Worm (Caenorhabditis elegans) whole organism, L1 larva: ENCODE data around the gene tsr-1.

ENCODE experiments used
- C34B4.2 ChIP-seq: sonication (generic microtip); optimal IDR thresholded peaks from 2 replicates; lab custom pipeline; 2017; ENCODE audit warnings: mild to moderate bottlenecking, missing genetic modification characterization, missing compliant biosample characterization
- Y116A8C.19 ChIP-seq: sonication (generic microtip); optimal IDR thresholded peaks from 2 replicates; lab custom pipeline; 2016; ENCODE audit warnings: missing compliant biosample characterization, missing genetic modification characterization, borderline replicate concordance
- aha-1 ChIP-seq: fragments of 150-350 bp; optimal IDR thresholded peaks from 2 replicates; lab custom pipeline; 2014; ENCODE audit warnings: missing biosample characterization, missing genetic modification characterization
- blmp-1 ChIP-seq: fragments of 150-350 bp; optimal IDR thresholded peaks from 2 replicates; lab custom pipeline; 2014; ENCODE audit warnings: missing biosample characterization, missing genetic modification characterization
- ceh-8 ChIP-seq: fragments of 200-800 bp; sonication (Bioruptor generic); optimal IDR thresholded peaks from 2 replicates; lab custom pipeline; 2018; ENCODE audit warnings: mild to moderate bottlenecking, missing genetic modification characterization, moderate library complexity, missing compliant biosample characterization
- dsc-1 ChIP-seq: sonication (generic microtip); optimal IDR thresholded peaks from 2 replicates; lab custom pipeline; 2016; ENCODE audit warnings: mild to moderate bottlenecking, missing genetic modification characterization, missing compliant biosample characterization
- efl-1 ChIP-seq, 4 experiments: fragments of 150-350 bp; optimal IDR thresholded peaks in 3 of 4; peaks in 1 of 4; 1 replicate in 1 of 4; 2 replicates in 3 of 4; lab custom pipeline; 2014; ENCODE audit warnings: missing biosample characterization in 2 of 4, missing genetic modification characterization in 2 of 4, missing genetic modification reagents in 2 of 4
- efl-3 ChIP-seq: fragments of 200-800 bp; sonication (Bioruptor generic); optimal IDR thresholded peaks from 2 replicates; lab custom pipeline; 2018; ENCODE audit warnings: mild to moderate bottlenecking, missing genetic modification characterization, missing compliant biosample characterization
- egl-13 ChIP-seq: sonication (generic microtip); optimal IDR thresholded peaks from 2 replicates; lab custom pipeline; 2016; ENCODE audit warnings: missing genotype, missing genetic modification reagents, missing genetic modification characterization, missing compliant biosample characterization
- elt-2 ChIP-seq: sonication (generic microtip); optimal IDR thresholded peaks from 2 replicates; lab custom pipeline; 2016; ENCODE audit warnings: missing genetic modification characterization, mild to moderate bottlenecking, inconsistent platforms, missing compliant biosample characterization, missing genetic modification reagents
- elt-3 ChIP-seq, 6 experiments: fragments of 150-350 bp in 1 of 6; sonication (generic microtip); optimal IDR thresholded peaks; 2 replicates each; lab custom pipeline; 2017 to 2018; ENCODE audit warnings: missing biosample characterization in 6 of 6, missing genetic modification characterization in 6 of 6, inconsistent platforms in 1 of 6
- ets-5 ChIP-seq: fragments of 200-800 bp; sonication (Bioruptor generic); IDR thresholded peaks from 2 replicates; pipeline ENCODE4 v1.3.6; 2022; ENCODE audit warnings: missing genetic modification characterization, missing compliant biosample characterization
- fkh-4 ChIP-seq: sonication (generic microtip); optimal IDR thresholded peaks from 2 replicates; lab custom pipeline; 2016; ENCODE audit warnings: missing compliant biosample characterization, missing genetic modification characterization, borderline replicate concordance
- fos-1 ChIP-seq: fragments of 150-350 bp; optimal IDR thresholded peaks from 2 replicates; lab custom pipeline; 2014; ENCODE audit warnings: missing biosample characterization, missing genetic modification characterization
- irx-1 ChIP-seq: sonication (generic microtip); optimal IDR thresholded peaks from 2 replicates; lab custom pipeline; 2016; ENCODE audit warnings: missing genetic modification characterization, missing compliant biosample characterization
- lin-14 ChIP-seq: fragments of 200-800 bp; sonication (Bioruptor generic); optimal IDR thresholded peaks from 2 replicates; lab custom pipeline; 2018; ENCODE audit warnings: mild to moderate bottlenecking, missing genetic modification characterization, moderate library complexity, missing compliant biosample characterization
- lin-39 ChIP-seq: fragments of 150-350 bp; optimal IDR thresholded peaks from 2 replicates; lab custom pipeline; 2014; ENCODE audit warnings: missing biosample characterization, missing genetic modification reagents, missing genetic modification characterization
- lsy-2 ChIP-seq, 2 experiments: fragments of 150-350 bp; optimal IDR thresholded peaks; 2 replicates each; lab custom pipeline; 2014; ENCODE audit warnings: missing biosample characterization in 2 of 2, missing genetic modification characterization in 2 of 2
- mep-1 ChIP-seq: fragments of 150-350 bp; optimal IDR thresholded peaks from 2 replicates; lab custom pipeline; 2014; ENCODE audit warnings: missing biosample characterization, missing genetic modification characterization
- nhr-20 ChIP-seq: sonication (generic microtip); optimal IDR thresholded peaks from 2 replicates; lab custom pipeline; 2016; ENCODE audit warnings: mild to moderate bottlenecking, missing genetic modification characterization, missing compliant biosample characterization
- nhr-237 ChIP-seq: fragments of 150-350 bp; optimal IDR thresholded peaks from 2 replicates; lab custom pipeline; 2014; ENCODE audit warnings: missing biosample characterization, missing genetic modification characterization
- nhr-28 ChIP-seq: fragments of 150-350 bp; optimal IDR thresholded peaks from 2 replicates; lab custom pipeline; 2014; ENCODE audit warnings: missing biosample characterization, missing genetic modification characterization
- nhr-71 ChIP-seq: sonication (generic microtip); optimal IDR thresholded peaks from 2 replicates; lab custom pipeline; 2016; ENCODE audit warnings: mild to moderate bottlenecking, missing genetic modification characterization, moderate library complexity, missing compliant biosample characterization
- nhr-76 ChIP-seq: sonication (generic microtip); optimal IDR thresholded peaks from 2 replicates; lab custom pipeline; 2017; ENCODE audit warnings: missing biosample characterization, missing genetic modification characterization
- nhr-77 ChIP-seq: fragments of 150-350 bp; optimal IDR thresholded peaks from 2 replicates; lab custom pipeline; 2014; ENCODE audit warnings: missing biosample characterization, missing genetic modification characterization
- nhr-84 ChIP-seq: sonication (generic microtip); optimal IDR thresholded peaks from 2 replicates; lab custom pipeline; 2017; ENCODE audit warnings: missing biosample characterization, missing genetic modification characterization
- nhr-85 ChIP-seq: sonication (generic microtip); peaks from one replicate; lab custom pipeline; 2016; ENCODE audit warnings: missing genetic modification characterization, inconsistent platforms, missing compliant biosample characterization
- nhr-90 ChIP-seq: sonication (generic microtip); optimal IDR thresholded peaks from 2 replicates; lab custom pipeline; 2016; ENCODE audit warnings: mild to moderate bottlenecking, missing genetic modification characterization, missing compliant biosample characterization; ENCODE audit not compliant: poor library complexity
- pax-3 ChIP-seq: fragments of 200-800 bp; sonication (Bioruptor generic); optimal IDR thresholded peaks from 2 replicates; lab custom pipeline; 2018; ENCODE audit warnings: mild to moderate bottlenecking, missing genetic modification characterization, moderate library complexity, missing compliant biosample characterization
- pqm-1 ChIP-seq: sonication (generic microtip); optimal IDR thresholded peaks from 3 replicates; lab custom pipeline; 2017; ENCODE audit warnings: missing biosample characterization, missing genetic modification characterization
- rnt-1 ChIP-seq: sonication (generic microtip); optimal IDR thresholded peaks from 2 replicates; lab custom pipeline; 2016; ENCODE audit warnings: mild to moderate bottlenecking, missing genetic modification characterization, moderate library complexity, missing compliant biosample characterization
- sptf-1 ChIP-seq: fragments of 150-350 bp; optimal IDR thresholded peaks from 2 replicates; lab custom pipeline; 2014; ENCODE audit warnings: missing biosample characterization, missing genetic modification characterization
- sup-37 ChIP-seq: fragments of 200-800 bp; sonication (Bioruptor generic); optimal IDR thresholded peaks from 2 replicates; lab custom pipeline; 2018; ENCODE audit warnings: mild to moderate bottlenecking, missing genetic modification characterization, missing compliant biosample characterization
- tbx-2 ChIP-seq: sonication (generic microtip); optimal IDR thresholded peaks from 2 replicates; lab custom pipeline; 2016; ENCODE audit warnings: missing genetic modification characterization, missing compliant biosample characterization
- unc-86 ChIP-seq: sonication (generic microtip); optimal IDR thresholded peaks from 2 replicates; lab custom pipeline; 2016; ENCODE audit warnings: missing genetic modification characterization, missing compliant biosample characterization
- unc-98 ChIP-seq: fragments of 200-800 bp; sonication (Bioruptor generic); IDR thresholded peaks from 2 replicates; pipeline ENCODE4 v1.3.6; 2022; ENCODE audit warnings: missing genetic modification characterization, missing compliant biosample characterization
- vab-15 ChIP-seq: sonication (generic microtip); optimal IDR thresholded peaks from 2 replicates; lab custom pipeline; 2017; ENCODE audit warnings: missing genotype, mild to moderate bottlenecking, missing genetic modification characterization, missing compliant biosample characterization
- ztf-11 ChIP-seq, 2 experiments: sonication (generic microtip); optimal IDR thresholded peaks; 2 replicates each; lab custom pipeline; 2016 to 2017; ENCODE audit warnings: missing genetic modification characterization in 2 of 2, missing biosample characterization in 1 of 2, missing compliant biosample characterization in 1 of 2

The tsr-1 gene

DNA sequence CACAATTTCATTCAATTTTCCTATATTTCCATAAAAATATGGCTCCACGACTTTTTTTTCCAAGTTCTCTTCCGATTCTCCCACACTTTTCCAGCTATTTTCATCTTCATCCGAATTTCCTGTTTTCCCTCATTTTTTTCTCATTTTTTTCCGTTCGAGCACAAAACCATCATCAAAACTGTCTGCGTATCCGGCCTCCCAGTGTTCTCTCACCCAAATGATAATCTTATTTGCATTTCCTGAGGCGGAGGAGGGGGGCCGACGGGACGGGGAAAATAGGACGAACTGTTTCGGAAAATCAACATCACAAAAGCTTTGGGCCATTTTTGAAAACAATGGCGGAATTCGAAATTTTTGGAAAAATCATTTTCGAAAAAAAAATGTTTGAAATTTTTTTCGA is 32.9 kb downstream of the tsr-1 start:
- TF ChIP-seq nhr-85 (tag; lab: Kevin White, UChicago) (no peak), nhr-71 (tag; lab: Kevin White, UChicago) (no peak), lin-39 (tag; lab: Kevin White, UChicago) (no peak), tbx-2 (no peak), nhr-28 (tag; lab: Kevin White, UChicago) (no peak), rnt-1 (tag; lab: Kevin White, UChicago) (no peak), sptf-1 (tag; lab: Kevin White, UChicago) (no peak), blmp-1 (tag; lab: Kevin White, UChicago) (no peak), mep-1 (tag; lab: Kevin White, UChicago) (no peak), C34B4.2 (tag; lab: Kevin White, UChicago) (no peak), irx-1 (tag; lab: Kevin White, UChicago) (no peak), ztf-11 (tag; optimal IDR thresholded peaks at IDR 0.05; lab: Kevin White, UChicago) (no peak), nhr-237 (tag; lab: Kevin White, UChicago) (no peak), vab-15 (tag; lab: Kevin White, UChicago) (no peak), ceh-8 (no peak), fos-1 (tag; lab: Kevin White, UChicago) (no peak), unc-98 (GFP tag; lab: Robert Waterston, UW) (no peak), unc-86 (tag; lab: Kevin White, UChicago) (no peak), nhr-84 (no peak)

DNA sequence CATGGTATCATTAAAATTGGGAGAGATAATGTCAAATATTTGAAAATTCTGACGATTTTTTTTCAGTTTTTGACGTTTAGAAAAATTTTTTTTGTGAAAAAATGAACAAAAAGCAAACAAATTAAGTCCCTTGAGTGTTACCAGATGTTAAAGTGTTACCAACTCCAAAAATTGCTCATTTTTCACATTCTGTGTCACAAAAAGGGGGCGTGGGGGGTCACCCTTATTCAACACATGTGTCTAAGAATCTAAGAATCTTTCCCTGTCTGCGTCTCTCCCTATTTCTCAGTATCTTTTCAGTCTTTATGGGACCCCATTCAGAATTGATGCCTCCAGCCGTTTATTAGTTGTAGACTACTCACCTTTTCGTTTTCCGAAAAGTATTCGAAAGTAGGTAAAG is 34.2 kb downstream of the tsr-1 start:
- no peak for TF ChIP-seq sup-37
- no peak for TF ChIP-seq Y116A8C.19
- no peak for TF ChIP-seq nhr-77
- TF ChIP-seq nhr-76 (tag; lab: Kevin White, UChicago), result no peak
- TF ChIP-seq pax-3, result no peak
- no peak for TF ChIP-seq lsy-2 (tag; optimal IDR thresholded peaks at IDR 0.05; lab: Kevin White, UChicago)
- peak; percentile 91 for TF ChIP-seq dsc-1 (tag; lab: Kevin White, UChicago)
- peak; percentile 74 for TF ChIP-seq fkh-4 (tag; lab: Kevin White, UChicago)
- TF ChIP-seq efl-1 (optimal IDR thresholded peaks at IDR 0.05; lab: Kevin White, UChicago), result no peak
- peak in 1 of 2 experiments; percentile 9 for TF ChIP-seq efl-1 (GFP tag; optimal IDR thresholded peaks at IDR 0.05 in 1 of 2; lab: Kevin White, UChicago)

DNA sequence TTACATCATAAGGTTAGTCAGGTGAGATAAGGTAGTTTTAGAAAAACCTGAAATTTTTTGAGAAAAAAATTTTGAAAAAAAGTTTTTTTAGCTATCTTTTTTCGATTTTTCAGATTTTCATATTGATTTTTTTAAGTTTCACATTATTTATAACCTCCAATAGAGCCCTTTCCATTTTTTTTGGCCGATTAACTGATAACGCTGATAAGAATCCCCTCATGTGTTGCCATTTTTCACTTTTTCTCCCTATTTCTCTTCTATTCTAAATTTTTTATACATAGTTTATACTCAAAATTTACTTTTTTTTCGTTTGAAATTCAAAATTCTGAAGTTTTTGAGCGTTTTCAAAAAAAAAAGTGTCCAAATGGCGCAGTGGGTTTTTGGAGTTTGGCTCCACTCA is 35.0 kb downstream of the tsr-1 start:
- TF ChIP-seq rnt-1 (tag; lab: Kevin White, UChicago) (no peak), elt-2 (peak; percentile 62), blmp-1 (tag; lab: Kevin White, UChicago) (no peak)

DNA sequence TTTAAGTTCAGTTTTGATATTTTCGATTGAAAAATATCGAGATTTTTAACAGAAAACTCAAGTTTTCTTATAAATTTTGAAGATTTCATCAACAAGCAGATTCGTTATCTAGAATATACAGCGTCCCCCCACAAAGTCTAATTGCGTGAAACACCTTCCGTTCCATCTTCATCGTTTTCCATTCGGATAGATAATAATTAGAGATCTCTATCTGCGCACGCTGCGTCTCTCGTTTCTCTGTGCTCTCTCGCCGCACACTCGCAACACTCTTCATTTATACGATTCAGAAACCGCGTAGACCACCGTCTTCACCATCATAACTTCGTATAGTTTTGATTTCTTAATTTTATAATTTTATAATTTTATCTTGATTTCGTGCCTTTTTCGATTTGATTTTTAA is 36.4 kb downstream of the tsr-1 start:
- TF ChIP-seq ets-5 (GFP tag; lab: Robert Waterston, UW) (no peak), rnt-1 (tag; lab: Kevin White, UChicago) (peak; percentile 42), blmp-1 (tag; lab: Kevin White, UChicago) (peak; percentile 67), nhr-20 (no peak), elt-3 (tag; optimal IDR thresholded peaks at IDR 0.05; lab: Kevin White, UChicago) (peak in 1 of 6 experiments; percentile 25), vab-15 (tag; lab: Kevin White, UChicago) (no peak), tbx-2 (no peak), efl-3 (GFP tag; lab: Kevin White, UChicago) (no peak), efl-1 (optimal IDR thresholded peaks at IDR 0.05; lab: Kevin White, UChicago) (no peak), efl-1 (GFP tag; optimal IDR thresholded peaks at IDR 0.05 in 1 of 2; lab: Kevin White, UChicago) (no peak), pqm-1 (tag; lab: Kevin White, UChicago) (no peak), nhr-28 (tag; lab: Kevin White, UChicago) (no peak), lin-14 (GFP tag; lab: Kevin White, UChicago) (peak; percentile 68), aha-1 (tag; lab: Kevin White, UChicago) (no peak), nhr-90 (peak; percentile 11), egl-13 (tag; lab: Kevin White, UChicago) (no peak)
- TF ChIP-seq, all 84 proteins: peak for 5
